Worm (Caenorhabditis elegans) whole organism, young adult: ENCODE data around the gene C50F7.9.
A peak's percentile ranks its signal among the peaks of the same experiment; 100 is the strongest.

Experiments used
- ama-1 ChIP-seq, 3 experiments: fragments of 150-350 bp in 1 of 3; sonication (generic microtip) in 2 of 3; optimal IDR thresholded peaks; 2 replicates each; lab custom pipeline; 2014 to 2018; ENCODE audit warnings: missing biosample characterization in 2 of 3, missing genetic modification characterization in 2 of 3, missing genetic modification reagents in 2 of 3
- cebp-1 ChIP-seq, 2 experiments: fragments of 200-800 bp in 1 of 2; sonication (Bioruptor generic) in 1 of 2; sonication (generic microtip) in 1 of 2; IDR thresholded peaks in 1 of 2; optimal IDR thresholded peaks in 1 of 2; 2 replicates each; pipeline versions ENCODE4 v1.3.6 to Lab custom; 2017 to 2022; ENCODE audit warnings: missing compliant biosample characterization in 2 of 2, missing genetic modification characterization in 2 of 2, mild to moderate bottlenecking in 1 of 2, missing genetic modification reagents in 1 of 2, moderate library complexity in 1 of 2
- egl-18 ChIP-seq: fragments of 200-800 bp; sonication (Bioruptor generic); IDR thresholded peaks from 2 replicates; pipeline ENCODE4 v1.3.6; 2022; ENCODE audit warnings: missing genetic modification reagents, missing genetic modification characterization, missing compliant biosample characterization
- madf-6 ChIP-seq: fragments of 200-800 bp; sonication (Bioruptor generic); IDR thresholded peaks from 2 replicates; pipeline ENCODE4 v1.3.6; 2022; ENCODE audit warnings: missing genetic modification reagents, missing genetic modification characterization, missing compliant biosample characterization
- nhr-80 ChIP-seq: sonication (generic microtip); optimal IDR thresholded peaks from 2 replicates; lab custom pipeline; 2016; ENCODE audit warnings: missing genetic modification characterization, missing compliant biosample characterization
- repo-1 ChIP-seq: sonication (generic microtip); optimal IDR thresholded peaks from 2 replicates; lab custom pipeline; 2017; ENCODE audit warnings: mild to moderate bottlenecking, missing genetic modification characterization, missing compliant biosample characterization
- somi-1 ChIP-seq: fragments of 200-800 bp; sonication (Bioruptor generic); optimal IDR thresholded peaks from 2 replicates; lab custom pipeline; 2018; ENCODE audit warnings: mild to moderate bottlenecking, missing genetic modification characterization, missing compliant biosample characterization

DNA sequence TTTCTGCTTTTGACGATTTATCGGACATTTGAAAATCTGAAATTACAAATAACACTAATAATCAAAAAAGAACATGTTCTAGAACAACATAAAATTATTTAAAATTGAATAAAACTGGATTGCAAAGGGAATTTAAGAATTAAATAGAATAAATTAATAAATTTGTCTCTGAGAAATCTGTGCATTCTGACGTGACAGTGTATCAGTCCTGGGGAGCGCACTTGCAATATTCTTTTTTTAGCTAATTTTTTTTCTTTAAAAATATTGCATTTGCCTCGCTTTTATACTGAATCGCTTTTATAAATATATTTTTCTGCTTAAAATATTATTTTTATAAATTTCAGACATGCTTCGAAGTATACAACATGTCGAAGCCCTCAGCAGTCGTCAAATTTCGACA is 22.2 kb downstream of the C50F7.9 start, which contains the start of the genes mrpl-1, emc-6 and mrps-24:
- no peak for TF ChIP-seq nhr-80 (tag; lab: Kevin White, UChicago)
- TF ChIP-seq egl-18, result no peak
- TF ChIP-seq repo-1 (tag; lab: Kevin White, UChicago), result no peak
- no peak for TF ChIP-seq cebp-1 (GFP tag; IDR thresholded peaks at IDR 0.05; lab: Robert Waterston, UW)
- TF ChIP-seq cebp-1 (tag; optimal IDR thresholded peaks at IDR 0.05; lab: Kevin White, UChicago), result peak; percentile 54
- TF ChIP-seq madf-6, result no peak
- no peak for TF ChIP-seq somi-1
- no peak for TF ChIP-seq ama-1 (optimal IDR thresholded peaks at IDR 0.05; lab: Kevin White, UChicago)
- no peak for TF ChIP-seq ama-1 (GFP tag; optimal IDR thresholded peaks at IDR 0.05; lab: Kevin White, UChicago)
